Fruit fly (Drosophila melanogaster) whole organism, adult: ENCODE measurements around the gene CG5866.
A peak's percentile ranks its signal among the peaks of the same experiment; 100 is the strongest.

Experiments
- CG11617 ChIP-seq: fragments of 200-800 bp; sonication (Bioruptor generic); optimal IDR thresholded peaks from 2 replicates; lab custom pipeline; 2017; ENCODE audit warnings: mild to moderate bottlenecking, missing biosample characterization, missing genetic modification reagents, missing genetic modification characterization
- CG12768 ChIP-seq: fragments of 200-800 bp; sonication (Bioruptor generic); optimal IDR thresholded peaks from 2 replicates; lab custom pipeline; 2017; ENCODE audit warnings: missing biosample characterization, missing genetic modification characterization, mild to moderate bottlenecking, moderate library complexity, missing genetic modification reagents
- CG14711 ChIP-seq: fragments of 200-800 bp; sonication (Bioruptor generic); optimal IDR thresholded peaks from 2 replicates; lab custom pipeline; 2018; ENCODE audit warnings: missing biosample characterization, mild to moderate bottlenecking, missing genetic modification characterization, moderate library complexity
- CG1620 ChIP-seq: fragments of 200-800 bp; sonication (Bioruptor generic); optimal IDR thresholded peaks from 2 replicates; lab custom pipeline; 2016; ENCODE audit warnings: missing biosample characterization, missing genetic modification characterization
- CG33017 ChIP-seq: fragments of 200-800 bp; sonication (Bioruptor generic); optimal IDR thresholded peaks from 2 replicates; lab custom pipeline; 2018; ENCODE audit warnings: missing biosample characterization, mild to moderate bottlenecking, missing genetic modification characterization, moderate library complexity
- CG7045 ChIP-seq: fragments of 200-800 bp; sonication (Bioruptor generic); optimal IDR thresholded peaks from 2 replicates; lab custom pipeline; 2017; ENCODE audit warnings: missing biosample characterization, mild to moderate bottlenecking, missing genetic modification characterization
- Clk ChIP-seq: fragments of 200-800 bp; sonication (Bioruptor generic); optimal IDR thresholded peaks from 2 replicates; lab custom pipeline; 2017; ENCODE audit warnings: missing biosample characterization, missing genetic modification characterization
- Mnt ChIP-seq: fragments of 200-800 bp; sonication (Bioruptor generic); optimal IDR thresholded peaks from 2 replicates; lab custom pipeline; 2016; ENCODE audit warnings: missing biosample characterization, mild to moderate bottlenecking, missing genetic modification characterization
- cnc ChIP-seq, 2 experiments: fragments of >200 bp; optimal IDR thresholded peaks; 2 replicates each; lab custom pipeline; 2017
- kay ChIP-seq: fragments of 200-800 bp; sonication (Bioruptor generic); peaks from one replicate; lab custom pipeline; 2016; ENCODE audit warnings: missing biosample characterization, missing genetic modification characterization, borderline replicate concordance
- pad ChIP-seq: fragments of 200-800 bp; sonication (Bioruptor generic); optimal IDR thresholded peaks from 3 replicates; lab custom pipeline; 2017; ENCODE audit warnings: missing biosample characterization, missing genetic modification characterization, mild to moderate bottlenecking, moderate library complexity, missing genetic modification reagents
- tj ChIP-seq: fragments of 200-800 bp; sonication (Bioruptor generic); optimal IDR thresholded peaks from 3 replicates; lab custom pipeline; 2017; ENCODE audit warnings: missing biosample characterization, mild to moderate bottlenecking, missing genetic modification characterization, moderate library complexity
- toe ChIP-seq: fragments of 200-800 bp; sonication (Bioruptor generic); optimal IDR thresholded peaks from 2 replicates; lab custom pipeline; 2016; ENCODE audit warnings: missing biosample characterization, missing genetic modification characterization

DNA sequence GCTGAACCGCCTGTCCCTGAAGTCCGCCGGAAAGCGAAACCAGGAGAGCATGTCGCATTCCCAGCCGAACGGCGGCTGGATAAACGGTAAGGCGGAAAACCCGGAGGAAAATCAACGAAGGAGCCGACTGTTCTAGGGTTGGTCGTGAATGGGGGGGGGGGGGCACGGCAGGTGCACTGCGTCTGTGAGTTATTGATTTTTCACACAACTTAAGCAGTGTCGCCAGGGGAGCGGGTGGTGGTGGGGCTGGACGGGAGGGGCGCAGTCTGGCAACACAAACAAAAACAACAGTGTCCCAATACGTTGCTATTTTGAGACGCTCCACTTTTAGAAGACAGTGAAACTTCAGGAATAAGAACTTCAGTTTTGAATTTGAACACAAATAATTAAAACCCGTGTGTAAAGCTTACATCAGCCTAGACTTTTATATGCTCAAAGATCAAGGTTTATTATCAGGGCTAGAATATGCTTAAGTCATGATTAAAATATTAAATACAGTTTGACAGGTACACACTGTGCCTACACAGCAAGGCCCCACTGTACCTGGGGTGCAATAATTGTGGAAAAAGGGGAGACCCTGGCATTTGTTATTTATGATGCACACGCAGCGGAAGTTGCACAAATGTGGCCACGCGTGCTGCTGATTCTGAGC is 29.2 kb upstream of the CG5866 start:
- TF ChIP-seq kay (GFP tag; lab: Kevin White, UChicago): peak; percentile 12
- TF ChIP-seq Clk (GFP tag; lab: Kevin White, UChicago): peak; percentile 55
- TF ChIP-seq Mnt (GFP tag; lab: Kevin White, UChicago): no peak
- peak; percentile 19 for TF ChIP-seq CG7045 (GFP tag; lab: Kevin White, UChicago)
- no peak for TF ChIP-seq CG1620 (GFP tag; lab: Kevin White, UChicago)
- peak; percentile 63 for TF ChIP-seq CG14711 (tag; lab: Kevin White, UChicago)
- TF ChIP-seq tj: no peak
- TF ChIP-seq CG12768 (GFP tag; lab: Kevin White, UChicago): peak; percentile 60
- peak; percentile 3 for TF ChIP-seq pad (GFP tag; lab: Kevin White, UChicago)
- no peak for TF ChIP-seq cnc (optimal IDR thresholded peaks at IDR 0.05; lab: Kevin White, UChicago)
- TF ChIP-seq CG33017 (tag; lab: Kevin White, UChicago): peak; percentile 55
- TF ChIP-seq CG11617 (GFP tag; lab: Kevin White, UChicago): no peak
- peak; percentile 54 for TF ChIP-seq toe
